Worm (Caenorhabditis elegans) whole organism, early embryonic: ENCODE data around the gene C30G4.2.

Experiments used
- B0310.2 ChIP-seq: sonication (generic microtip); optimal IDR thresholded peaks from 2 replicates; lab custom pipeline; 2016; ENCODE audit warnings: mild to moderate bottlenecking, missing genetic modification characterization, missing compliant biosample characterization
- F13C5.2 ChIP-seq: sonication (generic microtip); optimal IDR thresholded peaks from 2 replicates; lab custom pipeline; 2017; ENCODE audit warnings: mild to moderate bottlenecking, missing genetic modification characterization, inconsistent platforms, missing compliant biosample characterization
- aly-1 ChIP-seq: sonication (generic microtip); optimal IDR thresholded peaks from 2 replicates; lab custom pipeline; 2016; ENCODE audit warnings: missing genetic modification characterization, missing compliant biosample characterization
- ama-1 ChIP-seq: fragments of 150-350 bp; optimal IDR thresholded peaks from 2 replicates; lab custom pipeline; 2014
- ceh-13 ChIP-seq: fragments of 200-800 bp; sonication (Bioruptor generic); optimal IDR thresholded peaks from 2 replicates; lab custom pipeline; 2018; ENCODE audit warnings: mild to moderate bottlenecking, missing genetic modification characterization, missing compliant biosample characterization
- ceh-36 ChIP-seq: sonication (generic microtip); optimal IDR thresholded peaks from 2 replicates; lab custom pipeline; 2016; ENCODE audit warnings: missing genetic modification characterization, inconsistent platforms, missing compliant biosample characterization
- ets-7 ChIP-seq: sonication (generic microtip); optimal IDR thresholded peaks from 2 replicates; lab custom pipeline; 2016; ENCODE audit warnings: missing genotype, missing genetic modification characterization, missing compliant biosample characterization
- flt-1 ChIP-seq: fragments of 200-800 bp; sonication (Bioruptor generic); IDR thresholded peaks from 2 replicates; pipeline ENCODE4 v1.3.6; 2022; ENCODE audit warnings: missing genetic modification characterization, missing compliant biosample characterization
- hmbx-1 ChIP-seq: sonication (generic microtip); optimal IDR thresholded peaks from 2 replicates; lab custom pipeline; 2016; ENCODE audit warnings: mild to moderate bottlenecking, missing genetic modification characterization, missing compliant biosample characterization
- hmg-4 ChIP-seq: fragments of 200-800 bp; sonication (Bioruptor generic); optimal IDR thresholded peaks from 2 replicates; lab custom pipeline; 2018; ENCODE audit warnings: mild to moderate bottlenecking, missing genetic modification characterization, missing compliant biosample characterization
- hnd-1 ChIP-seq: sonication (generic microtip); optimal IDR thresholded peaks from 2 replicates; lab custom pipeline; 2016; ENCODE audit warnings: missing genetic modification characterization, missing compliant biosample characterization
- pes-1 ChIP-seq: fragments of 200-800 bp; sonication (Bioruptor generic); IDR thresholded peaks from 2 replicates; pipeline ENCODE4 v1.3.6; 2022; ENCODE audit warnings: missing genetic modification reagents, missing genetic modification characterization, missing compliant biosample characterization
- scrt-1 ChIP-seq: fragments of 200-800 bp; sonication (Bioruptor generic); IDR thresholded peaks from 2 replicates; pipeline ENCODE4 v1.3.6; 2022; ENCODE audit warnings: missing genetic modification characterization, missing compliant biosample characterization
- sea-1 ChIP-seq: fragments of 200-800 bp; sonication (Bioruptor generic); conservative IDR thresholded peaks from 2 replicates; pipeline ENCODE4 v1.3.6; 2022; ENCODE audit warnings: missing genetic modification characterization, missing compliant biosample characterization
- tbx-11 ChIP-seq: fragments of 200-800 bp; sonication (Bioruptor generic); IDR thresholded peaks from 2 replicates; pipeline ENCODE4 v1.3.6; 2022; ENCODE audit warnings: missing genetic modification characterization, missing compliant biosample characterization
- tbx-37 ChIP-seq: fragments of 200-800 bp; sonication (Bioruptor generic); conservative IDR thresholded peaks from 2 replicates; pipeline ENCODE4 v1.3.6; 2022; ENCODE audit warnings: missing genetic modification reagents, missing genetic modification characterization, missing compliant biosample characterization
- tra-4 ChIP-seq: sonication (generic microtip); optimal IDR thresholded peaks from 2 replicates; lab custom pipeline; 2017; ENCODE audit warnings: missing genetic modification characterization, missing compliant biosample characterization

C30G4.2 gene

DNA sequence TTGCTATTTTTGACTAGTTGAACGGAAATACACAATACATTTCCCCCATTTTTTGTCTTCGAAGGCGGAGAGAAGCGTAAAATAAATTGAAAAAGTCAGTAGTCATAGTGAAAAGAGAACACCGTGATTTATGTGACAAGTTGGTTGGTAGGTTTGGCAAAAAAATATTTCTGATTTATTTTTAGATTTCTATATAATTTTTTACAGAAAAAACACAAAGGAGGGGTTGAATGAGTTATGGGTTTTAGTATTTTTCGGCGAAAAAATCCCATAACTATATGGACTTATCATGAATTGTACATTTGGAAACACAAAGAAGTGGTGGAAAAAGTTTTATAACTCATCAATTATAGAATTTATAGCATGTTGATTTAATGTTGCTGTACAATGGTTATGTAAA, at the start of gene C30G4.2:
TSS of gene C30G4.2 (minus strand) at position 101 of the 400 bp plus-strand sequence.
- no peak for TF ChIP-seq B0310.2 (tag; lab: Kevin White, UChicago)
- TF ChIP-seq scrt-1: no peak
- TF ChIP-seq tbx-37 (GFP tag; lab: Robert Waterston, UW): no peak
- TF ChIP-seq ama-1: no peak
- no peak for TF ChIP-seq hnd-1 (tag; lab: Kevin White, UChicago)
- no peak for TF ChIP-seq tbx-11 (GFP tag; lab: Robert Waterston, UW)
- no peak for TF ChIP-seq ceh-13
- no peak for TF ChIP-seq hmbx-1
- no peak for TF ChIP-seq flt-1 (GFP tag; lab: Robert Waterston, UW)
- TF ChIP-seq pes-1 (GFP tag; lab: Robert Waterston, UW): no peak
- TF ChIP-seq aly-1 (tag; lab: Kevin White, UChicago): no peak
- TF ChIP-seq ets-7 (tag; lab: Kevin White, UChicago): no peak
- no peak for TF ChIP-seq hmg-4 (GFP tag; lab: Kevin White, UChicago)
- TF ChIP-seq tra-4 (tag; lab: Kevin White, UChicago): no peak
- no peak for TF ChIP-seq ceh-36 (tag; lab: Kevin White, UChicago)
- TF ChIP-seq F13C5.2 (tag; lab: Kevin White, UChicago): no peak
- no peak for TF ChIP-seq sea-1 (GFP tag; lab: Robert Waterston, UW)

ce11 chrX:17093199-17093598, 47.8 kb upstream of the C30G4.2 start, which contains the start of gene C08A9.3:
Gene C08A9.3, minus strand, starts transcription at chrX:17093299.
- no peak for TF ChIP-seq hmbx-1
- no peak for TF ChIP-seq hnd-1 (tag; lab: Kevin White, UChicago)
- no peak for TF ChIP-seq tra-4 (tag; lab: Kevin White, UChicago)
- no peak for TF ChIP-seq tbx-37 (GFP tag; lab: Robert Waterston, UW)
- TF ChIP-seq ets-7 (tag; lab: Kevin White, UChicago): no peak
- TF ChIP-seq aly-1 (tag; lab: Kevin White, UChicago): no peak
- TF ChIP-seq hmg-4 (GFP tag; lab: Kevin White, UChicago): no peak

DNA sequence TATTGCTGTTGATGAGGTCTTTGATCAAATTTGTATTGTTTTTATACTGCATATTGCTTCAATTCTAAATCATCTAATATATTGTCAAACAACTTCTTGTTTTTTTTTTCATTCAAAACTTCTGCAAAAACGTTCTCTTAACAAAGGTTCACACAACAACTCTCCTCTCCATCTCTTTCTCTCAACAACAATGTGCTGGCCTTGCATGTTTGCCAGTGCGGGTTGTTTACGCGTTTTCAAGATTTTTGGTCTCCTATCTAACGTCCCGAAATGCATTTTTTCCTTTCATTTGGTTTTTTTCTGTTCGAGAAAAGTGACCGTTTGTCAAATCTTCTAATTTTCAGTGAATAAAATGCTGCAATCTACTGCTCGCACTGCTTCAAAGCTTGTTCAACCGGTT, 47.0 kb upstream of the C30G4.2 start, which contains the start of gene sod-3:
TSS of gene sod-3 (plus strand) at position 338 of the 400 bp plus-strand sequence.
- TF ChIP-seq F13C5.2 (tag; lab: Kevin White, UChicago) (no peak), ama-1 (no peak), ceh-36 (tag; lab: Kevin White, UChicago) (no peak), hmbx-1 (no peak), flt-1 (GFP tag; lab: Robert Waterston, UW) (no peak), hmg-4 (GFP tag; lab: Kevin White, UChicago) (no peak), pes-1 (GFP tag; lab: Robert Waterston, UW) (no peak), ets-7 (tag; lab: Kevin White, UChicago) (no peak), tbx-11 (GFP tag; lab: Robert Waterston, UW) (no peak)

DNA sequence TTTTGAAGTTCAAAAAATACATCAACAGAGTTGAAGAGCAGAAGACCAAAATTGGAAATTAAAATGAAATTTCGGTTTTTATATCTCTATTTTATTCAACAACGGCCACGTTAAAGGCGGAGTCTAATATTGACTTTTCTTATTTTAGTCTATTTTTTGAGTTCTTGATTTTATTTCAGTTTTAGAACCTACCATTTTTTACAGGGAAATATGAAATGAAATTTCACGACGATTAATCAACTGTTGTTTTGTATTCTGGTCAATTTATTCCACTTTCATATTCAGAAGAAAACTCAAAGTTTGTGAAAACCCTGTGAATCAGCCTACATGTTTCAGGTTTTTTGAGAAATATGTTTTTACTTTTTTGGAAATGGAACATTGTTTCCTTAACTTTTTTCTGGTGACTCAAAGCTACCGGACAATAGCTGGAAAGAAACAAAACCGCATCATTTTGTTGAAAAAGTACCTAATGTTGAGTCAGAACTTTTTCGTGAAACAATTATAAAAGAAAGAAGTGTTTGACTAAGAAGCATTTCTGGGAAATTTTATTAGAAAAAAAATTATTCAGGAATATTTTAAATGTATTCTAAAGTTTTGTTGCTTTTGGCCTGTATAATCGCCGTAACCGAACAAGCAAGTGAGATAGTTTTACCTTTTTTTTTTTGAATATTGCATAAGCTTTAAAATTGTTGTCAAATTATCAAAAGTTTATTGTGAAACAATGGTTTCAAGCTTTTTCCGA, 35.4 kb upstream of the C30G4.2 start, which contains the start of the genes irld-23 and C08A9.10:
TSS of gene irld-23 (minus strand) at position 51 of the 742 bp plus-strand sequence.
TSS of gene C08A9.10 (plus strand) at position 545 of the 742 bp plus-strand sequence.
- TF ChIP-seq scrt-1: no peak
- no peak for TF ChIP-seq sea-1 (GFP tag; lab: Robert Waterston, UW)
- no peak for TF ChIP-seq aly-1 (tag; lab: Kevin White, UChicago)
- TF ChIP-seq pes-1 (GFP tag; lab: Robert Waterston, UW): no peak
- TF ChIP-seq tbx-11 (GFP tag; lab: Robert Waterston, UW): no peak
- TF ChIP-seq tra-4 (tag; lab: Kevin White, UChicago): no peak
- TF ChIP-seq hmbx-1: no peak

DNA sequence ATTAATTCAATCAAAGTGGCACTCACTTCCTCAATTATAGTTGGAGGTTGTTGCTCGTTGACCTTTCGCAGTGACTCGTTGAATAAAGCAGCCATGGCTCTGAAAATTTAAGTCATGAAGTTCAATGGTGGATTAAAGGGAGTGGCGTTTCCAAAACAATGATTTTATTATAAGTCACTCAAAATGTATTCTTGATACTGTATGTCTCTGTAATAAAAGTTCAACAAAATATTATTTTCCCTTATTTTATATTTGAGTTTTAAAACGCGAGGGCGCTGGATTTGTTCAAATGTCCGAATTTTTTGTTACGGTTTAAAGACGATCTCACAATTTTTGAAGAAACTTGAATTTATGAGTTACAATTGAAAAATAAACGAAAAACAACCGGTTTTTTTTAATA, 26.7 kb upstream of the C30G4.2 start, which contains the start of gene C30G4.4:
TSS of gene C30G4.4 (minus strand) at position 101 of the 400 bp plus-strand sequence.
- no peak for TF ChIP-seq hnd-1 (tag; lab: Kevin White, UChicago)
- no peak for TF ChIP-seq hmbx-1
- TF ChIP-seq scrt-1: no peak
- TF ChIP-seq hmg-4 (GFP tag; lab: Kevin White, UChicago): no peak
- no peak for TF ChIP-seq B0310.2 (tag; lab: Kevin White, UChicago)
- no peak for TF ChIP-seq ceh-13
- TF ChIP-seq pes-1 (GFP tag; lab: Robert Waterston, UW): no peak
- no peak for TF ChIP-seq tra-4 (tag; lab: Kevin White, UChicago)
- TF ChIP-seq tbx-37 (GFP tag; lab: Robert Waterston, UW): no peak
- no peak for TF ChIP-seq tbx-11 (GFP tag; lab: Robert Waterston, UW)

- no peak for TF ChIP-seq ets-7 (tag; lab: Kevin White, UChicago)
- TF ChIP-seq F13C5.2 (tag; lab: Kevin White, UChicago): no peak
- no peak for TF ChIP-seq hmg-4 (GFP tag; lab: Kevin White, UChicago)
- no peak for TF ChIP-seq aly-1 (tag; lab: Kevin White, UChicago)
- TF ChIP-seq B0310.2 (tag; lab: Kevin White, UChicago): no peak
- TF ChIP-seq flt-1 (GFP tag; lab: Robert Waterston, UW): no peak
- no peak for TF ChIP-seq tra-4 (tag; lab: Kevin White, UChicago)
- TF ChIP-seq sea-1 (GFP tag; lab: Robert Waterston, UW): no peak
- no peak for TF ChIP-seq hnd-1 (tag; lab: Kevin White, UChicago)
- TF ChIP-seq tbx-37 (GFP tag; lab: Robert Waterston, UW): no peak
- TF ChIP-seq ama-1: no peak
Measured at ce11 chrX:17070495-17070894, 25.1 kb upstream of the C30G4.2 start.

- TF ChIP-seq ets-7 (tag; lab: Kevin White, UChicago): no peak
- TF ChIP-seq scrt-1: no peak
- no peak for TF ChIP-seq pes-1 (GFP tag; lab: Robert Waterston, UW)
- TF ChIP-seq F13C5.2 (tag; lab: Kevin White, UChicago): no peak
- no peak for TF ChIP-seq tra-4 (tag; lab: Kevin White, UChicago)
- TF ChIP-seq tbx-11 (GFP tag; lab: Robert Waterston, UW): no peak
- TF ChIP-seq ceh-36 (tag; lab: Kevin White, UChicago): no peak
- no peak for TF ChIP-seq aly-1 (tag; lab: Kevin White, UChicago)
- TF ChIP-seq hmbx-1: no peak
Measured at ce11 chrX:17066937-17067336, 21.5 kb upstream of the C30G4.2 start.
